Fruit fly (Drosophila melanogaster): ENCODE results near the gene Sec15.

Gene Sec15

DNA sequence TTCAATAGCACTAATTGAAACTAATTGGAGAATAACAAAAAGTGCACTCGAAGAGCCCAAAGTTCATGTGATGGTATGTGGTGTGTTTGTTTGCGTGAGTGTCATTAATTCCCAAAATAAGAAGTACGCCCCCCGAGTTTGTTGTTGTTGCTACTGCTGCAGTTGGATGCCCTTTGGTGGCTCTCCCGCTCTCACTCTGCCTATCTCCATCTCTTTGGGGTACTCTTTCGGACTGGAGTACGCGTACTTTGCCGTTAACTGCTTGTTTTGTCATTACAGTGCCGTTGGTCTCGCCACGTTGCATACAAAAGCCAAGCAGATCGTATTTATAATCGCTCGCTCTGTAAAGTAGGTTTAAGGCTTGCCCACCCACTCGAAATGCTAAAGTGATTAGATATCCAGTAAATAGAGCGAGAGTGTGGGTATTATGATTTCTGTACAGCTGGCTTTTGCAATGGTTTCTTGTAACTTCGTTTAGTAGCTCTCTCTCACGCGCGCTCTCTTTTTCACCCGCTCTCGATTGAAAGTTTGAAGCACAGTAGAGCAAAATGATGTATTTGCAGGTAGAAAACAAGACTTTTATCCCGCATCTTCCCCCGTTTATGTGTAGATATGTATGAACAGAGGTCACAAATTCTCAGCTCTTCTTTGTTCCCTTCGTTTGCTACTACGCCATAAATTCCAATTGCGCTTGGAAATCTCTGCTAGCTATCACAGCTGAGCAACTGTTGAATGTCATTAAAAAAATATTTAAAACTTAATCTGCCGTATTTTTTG, 4.4 kb upstream of the Sec15 start:
- TF ChIP-seq Sp1 (GFP tag; optimal IDR thresholded peaks at IDR 0.05) (peak; percentile 41), sage (GFP tag; optimal IDR thresholded peaks at IDR 0.05) (peak; percentile 61), woc (GFP tag; optimal IDR thresholded peaks at IDR 0.05) (peak; percentile 42), Hr83 (GFP tag; optimal IDR thresholded peaks at IDR 0.05; ENCODE audit: poor library complexity, severe bottlenecking) (no peak), Dif (GFP tag; optimal IDR thresholded peaks at IDR 0.05; ENCODE audit: partially characterized antibody) (peak; percentile 54), foxo (GFP tag; optimal IDR thresholded peaks at IDR 0.05) (peak in 1 of 2 experiments; percentile 19), dl (GFP tag; optimal IDR thresholded peaks at IDR 0.05; ENCODE audit: insufficient read depth in 1 of 2, partially characterized antibody in 2 of 2) (peak; percentile 51 to 52), CG32264 (GFP tag; optimal IDR thresholded peaks at IDR 0.05) (peak; percentile 22), br (GFP tag; optimal IDR thresholded peaks at IDR 0.05) (peak; percentile 23), Dfd (GFP tag; optimal IDR thresholded peaks at IDR 0.05) (no peak), rgr (GFP tag; optimal IDR thresholded peaks at IDR 0.05) (peak; percentile 47), psq (GFP tag; optimal IDR thresholded peaks at IDR 0.05) (peak; percentile 1), Hr78 (GFP tag; optimal IDR thresholded peaks at IDR 0.05) (no peak), Abd-B (GFP tag; optimal IDR thresholded peaks at IDR 0.05) (no peak), lola (GFP tag; optimal IDR thresholded peaks at IDR 0.05) (no peak), Rel (GFP tag; optimal IDR thresholded peaks at IDR 0.05) (no peak), Rel (tag; optimal IDR thresholded peaks at IDR 0.05) (peak; percentile 12), h (GFP tag; optimal IDR thresholded peaks at IDR 0.05) (peak; percentile 51), HLH106 (tag; optimal IDR thresholded peaks at IDR 0.05) (peak; percentile 55), ey (GFP tag; optimal IDR thresholded peaks at IDR 0.05) (peak; percentile 36), dsf (GFP tag; optimal IDR thresholded peaks at IDR 0.05; ENCODE audit: borderline replicate concordance) (no peak), OdsH (GFP tag; optimal IDR thresholded peaks at IDR 0.05) (peak; percentile 59), Hnf4 (GFP tag; optimal IDR thresholded peaks at IDR 0.05) (peak; percentile 19), dmrt93B (GFP tag; optimal IDR thresholded peaks at IDR 0.05) (no peak), Jra (GFP tag; optimal IDR thresholded peaks at IDR 0.05) (no peak), fru (GFP tag; optimal IDR thresholded peaks at IDR 0.05) (peak; percentile 25), CrebA (GFP tag; optimal IDR thresholded peaks at IDR 0.05; ENCODE audit: borderline replicate concordance) (no peak)

DNA sequence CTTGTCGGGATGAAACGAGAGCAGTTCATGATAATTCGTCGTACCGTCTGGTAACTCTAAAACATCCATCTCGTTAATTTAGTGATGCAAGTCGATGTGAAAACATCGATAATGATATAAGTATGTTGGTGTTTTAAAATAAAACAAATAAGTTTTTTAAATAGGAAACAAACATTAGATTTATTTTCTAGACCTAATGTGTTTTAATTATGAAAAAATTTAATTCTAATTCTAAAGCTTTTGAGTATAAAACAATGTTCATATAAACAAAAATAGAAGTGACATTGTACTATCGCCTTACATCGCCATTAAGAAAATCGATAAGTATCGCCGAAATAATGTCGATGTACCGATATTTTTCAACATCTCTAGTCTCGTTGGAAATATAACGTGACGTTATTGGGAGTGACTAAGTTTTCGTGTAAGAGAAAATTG, 3.3 kb upstream of the Sec15 start, which contains the start of gene Rab11:
Gene Rab11, plus strand, starts transcription at position 363 of the 435 bp plus-strand sequence.
- TF ChIP-seq h (GFP tag; optimal IDR thresholded peaks at IDR 0.05) (peak; percentile 70), OdsH (GFP tag; optimal IDR thresholded peaks at IDR 0.05) (peak; percentile 44), dmrt93B (GFP tag; optimal IDR thresholded peaks at IDR 0.05) (no peak), usp (GFP tag; optimal IDR thresholded peaks at IDR 0.05) (no peak), Myc (optimal IDR thresholded peaks at IDR 0.05) (peak; percentile 49), Sp1 (GFP tag; optimal IDR thresholded peaks at IDR 0.05) (peak; percentile 39), Rel (GFP tag; optimal IDR thresholded peaks at IDR 0.05) (no peak), Rel (tag; optimal IDR thresholded peaks at IDR 0.05) (no peak), Dif (GFP tag; optimal IDR thresholded peaks at IDR 0.05; ENCODE audit: partially characterized antibody) (no peak), Mio (GFP tag; optimal IDR thresholded peaks at IDR 0.05) (no peak), ey (GFP tag; optimal IDR thresholded peaks at IDR 0.05) (peak; percentile 35), HLH106 (tag; optimal IDR thresholded peaks at IDR 0.05) (peak; percentile 61), Abd-B (GFP tag; optimal IDR thresholded peaks at IDR 0.05) (no peak), Jra (GFP tag; optimal IDR thresholded peaks at IDR 0.05) (peak; percentile 75), GATAd (GFP tag; optimal IDR thresholded peaks at IDR 0.05) (no peak), dl (GFP tag; optimal IDR thresholded peaks at IDR 0.05; ENCODE audit: insufficient read depth in 1 of 2, partially characterized antibody in 2 of 2) (no peak), woc (GFP tag; optimal IDR thresholded peaks at IDR 0.05) (peak; percentile 81), br (GFP tag; optimal IDR thresholded peaks at IDR 0.05) (peak; percentile 37), N (GFP tag; optimal IDR thresholded peaks at IDR 0.05) (no peak), Dfd (GFP tag; optimal IDR thresholded peaks at IDR 0.05) (no peak), dsf (GFP tag; optimal IDR thresholded peaks at IDR 0.05; ENCODE audit: borderline replicate concordance) (peak; percentile 41), CrebA (GFP tag; optimal IDR thresholded peaks at IDR 0.05; ENCODE audit: borderline replicate concordance) (no peak), foxo (GFP tag; optimal IDR thresholded peaks at IDR 0.05) (peak in 1 of 2 experiments; percentile 70), jim (GFP tag; optimal IDR thresholded peaks at IDR 0.05) (no peak), Vsx2 (GFP tag; optimal IDR thresholded peaks at IDR 0.05; ENCODE audit: partially characterized antibody) (no peak), lola (GFP tag; optimal IDR thresholded peaks at IDR 0.05) (no peak), sv (GFP tag; optimal IDR thresholded peaks at IDR 0.05) (no peak), Hr78 (GFP tag; optimal IDR thresholded peaks at IDR 0.05) (no peak), Hr83 (GFP tag; optimal IDR thresholded peaks at IDR 0.05; ENCODE audit: poor library complexity, severe bottlenecking) (peak; percentile 56), pan (optimal IDR thresholded peaks at IDR 0.05) (no peak), rgr (GFP tag; optimal IDR thresholded peaks at IDR 0.05) (peak; percentile 63), fru (GFP tag; optimal IDR thresholded peaks at IDR 0.05) (peak; percentile 42), psq (GFP tag; optimal IDR thresholded peaks at IDR 0.05) (peak; percentile 29), CG32264 (GFP tag; optimal IDR thresholded peaks at IDR 0.05) (no peak), Hnf4 (GFP tag; optimal IDR thresholded peaks at IDR 0.05) (peak; percentile 58), sage (GFP tag; optimal IDR thresholded peaks at IDR 0.05) (no peak), tai (GFP tag; optimal IDR thresholded peaks at IDR 0.05) (no peak), CG9705 (GFP tag; optimal IDR thresholded peaks at IDR 0.05) (peak; percentile 63), brk (GFP tag; optimal IDR thresholded peaks at IDR 0.05) (no peak)

Measured in whole organism, wandering third instar larva.